Fruit fly (Drosophila melanogaster): ENCODE results near the gene Cpr76Bd.

Gene Cpr76Bd

DNA sequence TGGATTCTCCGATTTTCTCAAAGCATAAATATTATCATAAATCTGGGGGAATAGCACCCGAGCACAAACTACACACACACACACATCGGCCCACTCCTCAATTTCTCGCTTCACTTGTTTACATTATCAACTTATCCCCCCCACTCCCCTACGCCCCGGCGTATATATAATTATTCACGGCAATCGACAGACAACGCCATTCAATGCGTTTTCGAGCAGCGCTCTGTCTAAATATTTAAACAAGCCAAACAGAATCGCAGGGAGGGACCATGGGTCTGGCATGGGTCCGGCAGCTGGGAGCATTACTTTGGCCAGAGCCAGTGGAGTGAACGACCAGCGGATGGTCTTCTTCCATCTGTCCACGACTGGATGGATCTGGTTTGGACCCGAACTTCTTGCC lies 43.1 kb downstream of the Cpr76Bd start (continued):
- no peak; the same call in 2 of the 3 replicates for TF ChIP-seq Optix (GFP tag; IDR thresholded peaks at IDR 0.05)
- no peak for TF ChIP-seq CG43689 (GFP tag; IDR thresholded peaks at IDR 0.05)
- TF ChIP-seq kay (GFP tag; optimal IDR thresholded peaks at IDR 0.05): no peak
- TF ChIP-seq CG8765 (GFP tag; IDR thresholded peaks at IDR 0.05): no peak
- TF ChIP-seq slou (GFP tag; optimal IDR thresholded peaks at IDR 0.05): no peak
- TF ChIP-seq CG14441 (GFP tag; IDR thresholded peaks at IDR 0.05): no peak
- no peak for TF ChIP-seq wor (GFP tag; IDR thresholded peaks at IDR 0.05)
- TF ChIP-seq sd (tag; optimal IDR thresholded peaks at IDR 0.05): peak; percentile 64
- peak; percentile 16 for TF ChIP-seq CG6854 (GFP tag; optimal IDR thresholded peaks at IDR 0.05)
- TF ChIP-seq croc (GFP tag; conservative IDR thresholded peaks at IDR 0.05): no peak
- peak; percentile 67 for TF ChIP-seq CG4707 (GFP tag; optimal IDR thresholded peaks at IDR 0.05)
- TF ChIP-seq maf-S (GFP tag; optimal IDR thresholded peaks at IDR 0.05): no peak
- no peak for TF ChIP-seq tx (GFP tag; optimal IDR thresholded peaks at IDR 0.05)
- no peak for TF ChIP-seq Meics (GFP tag; optimal IDR thresholded peaks at IDR 0.05)
- peak; percentile 65 for TF ChIP-seq odd (GFP tag; optimal IDR thresholded peaks at IDR 0.05)
- no peak for TF ChIP-seq emc (GFP tag; optimal IDR thresholded peaks at IDR 0.05)
- TF ChIP-seq CG3995 (GFP tag; optimal IDR thresholded peaks at IDR 0.05): no peak
- peak; percentile 18 for TF ChIP-seq Fer3 (tag; optimal IDR thresholded peaks at IDR 0.05)
- TF ChIP-seq CG14965 (GFP tag; optimal IDR thresholded peaks at IDR 0.05; ENCODE audit: borderline replicate concordance): no peak
- TF ChIP-seq salm (tag; optimal IDR thresholded peaks at IDR 0.05): peak; percentile 38
- no peak for TF ChIP-seq CG2116 (GFP tag; optimal IDR thresholded peaks at IDR 0.05)
- peak; percentile 49 for TF ChIP-seq CG1792 (GFP tag; optimal IDR thresholded peaks at IDR 0.05)
- TF ChIP-seq cas (GFP tag; IDR thresholded peaks at IDR 0.05): no peak
- TF ChIP-seq Dbx (GFP tag; IDR thresholded peaks at IDR 0.05): no peak
- no peak for TF ChIP-seq CG13123 (GFP tag; optimal IDR thresholded peaks at IDR 0.05)
- TF ChIP-seq CG1603 (tag; optimal IDR thresholded peaks at IDR 0.05): peak; percentile 73
- no peak for TF ChIP-seq Ravus (GFP tag; IDR thresholded peaks at IDR 0.05)
- 0 out of 2 replicates have a peak, but pooled peaks have one; percentile 28 for TF ChIP-seq sob (GFP tag; IDR thresholded peaks at IDR 0.05)
- no peak for TF ChIP-seq al (GFP tag; IDR thresholded peaks at IDR 0.05)
- no peak for TF ChIP-seq danr (GFP tag; IDR thresholded peaks at IDR 0.05)
- no peak for TF ChIP-seq CG18011 (GFP tag; optimal IDR thresholded peaks at IDR 0.05)
- peak; percentile 39 for TF ChIP-seq CG1647 (GFP tag; optimal IDR thresholded peaks at IDR 0.05)
- peak; percentile 11 to 59 for TF ChIP-seq Pdp1 (GFP tag; optimal IDR thresholded peaks at IDR 0.05)
- TF ChIP-seq GATAe (GFP tag; conservative IDR thresholded peaks at IDR 0.05): no peak
- peak; percentile 49 for TF ChIP-seq CG13424 (tag; optimal IDR thresholded peaks at IDR 0.05)
- TF ChIP-seq Scr (GFP tag; IDR thresholded peaks at IDR 0.05; ENCODE audit: partially characterized antibody): no peak
- TF ChIP-seq NfI (GFP tag; optimal IDR thresholded peaks at IDR 0.05): peak; percentile 20
- TF ChIP-seq Neu2 (GFP tag; optimal IDR thresholded peaks at IDR 0.05; ENCODE audit: borderline replicate concordance): no peak
- TF ChIP-seq Bteb2 (GFP tag; optimal IDR thresholded peaks at IDR 0.05): no peak
- peak; percentile 46 for TF ChIP-seq CG1233 (GFP tag; optimal IDR thresholded peaks at IDR 0.05)
- no peak for TF ChIP-seq CG4730 (GFP tag; IDR thresholded peaks at IDR 0.05)
- TF ChIP-seq CG12659 (GFP tag; optimal IDR thresholded peaks at IDR 0.05): no peak
- TF ChIP-seq CG11696 (GFP tag; IDR thresholded peaks at IDR 0.05): no peak
- no peak for TF ChIP-seq D (optimal IDR thresholded peaks at IDR 0.05)
- TF ChIP-seq D (GFP tag; optimal IDR thresholded peaks at IDR 0.05): peak; percentile 61
- TF ChIP-seq fd102C (GFP tag; optimal IDR thresholded peaks at IDR 0.05): no peak
- TF ChIP-seq bab2 (GFP tag; optimal IDR thresholded peaks at IDR 0.05): peak; percentile 66
- peak; percentile 79 for TF ChIP-seq CG2875 (GFP tag; optimal IDR thresholded peaks at IDR 0.05)
- no peak for TF ChIP-seq CG6765 (GFP tag; optimal IDR thresholded peaks at IDR 0.05)
- TF ChIP-seq Dll (GFP tag; IDR thresholded peaks at IDR 0.05; ENCODE audit: partially characterized antibody): no peak
- TF ChIP-seq HLH3B (GFP tag; IDR thresholded peaks at IDR 0.05): no peak
- no peak for TF ChIP-seq ems (GFP tag; optimal IDR thresholded peaks at IDR 0.05)
